Worm (Caenorhabditis elegans) whole organism, L4/young adult: ENCODE data around the gene T21D9.2.

Experiments
- dao-5 ChIP-seq: sonication (generic microtip); optimal IDR thresholded peaks from 2 replicates; lab custom pipeline; 2016; ENCODE audit warnings: missing genotype, missing genetic modification characterization, moderate library complexity, missing compliant biosample characterization
- him-1 ChIP-seq: sonication (generic microtip); optimal IDR thresholded peaks from 2 replicates; lab custom pipeline; 2016; ENCODE audit warnings: missing genotype, missing genetic modification reagents, missing genetic modification characterization, missing compliant biosample characterization

- TF ChIP-seq him-1 (tag; lab: Kevin White, UChicago), result no peak
- TF ChIP-seq dao-5 (tag; lab: Kevin White, UChicago), result no peak
Observed at ce11 chrX:2140610-2141009, 43.9 kb upstream of the T21D9.2 start.
